Worm (Caenorhabditis elegans): ENCODE results near the gene fbxa-172.

The fbxa-172 gene

DNA sequence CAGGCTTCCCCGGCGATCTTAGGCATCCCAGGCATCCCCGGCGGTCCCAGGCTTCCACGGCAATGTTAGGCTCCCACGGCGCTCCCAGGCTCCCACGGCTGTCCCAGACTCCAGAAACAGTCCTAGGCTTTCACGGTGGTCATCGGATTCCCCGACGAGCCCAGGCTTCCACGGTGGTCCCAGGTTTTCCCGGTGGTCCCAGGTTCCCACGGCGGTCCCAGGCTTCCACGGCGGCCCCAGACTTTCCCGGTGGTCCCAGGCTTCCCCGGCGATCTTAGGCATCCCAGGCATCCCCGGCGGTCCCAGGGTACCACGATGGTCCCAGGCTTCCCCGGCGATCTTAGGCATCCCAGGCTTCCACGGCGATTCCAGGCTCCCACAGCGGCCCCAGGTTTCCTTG is 10.4 kb upstream of the fbxa-172 start:
- peak; percentile 96 for TF ChIP-seq egrh-3 (GFP tag; IDR thresholded peaks at IDR 0.05)
- TF ChIP-seq hmg-20 (GFP tag; IDR thresholded peaks at IDR 0.05), result no peak
- no peak for TF ChIP-seq D2030.7 (GFP tag; IDR thresholded peaks at IDR 0.05)
- 0 out of 2 replicates have a peak, but pooled peaks have one; percentile 54 for TF ChIP-seq lin-26 (GFP tag; IDR thresholded peaks at IDR 0.05)
- no peak for TF ChIP-seq gei-17 (GFP tag; optimal IDR thresholded peaks at IDR 0.05)
- TF ChIP-seq cebp-2 (GFP tag; IDR thresholded peaks at IDR 0.05), result 0 out of 2 replicates have a peak, but pooled peaks have one; percentile 32
- peak; percentile 97 for TF ChIP-seq zfh-2 (GFP tag; conservative IDR thresholded peaks at IDR 0.05)
- no peak for TF ChIP-seq F23B12.7 (tag; optimal IDR thresholded peaks at IDR 0.05; ENCODE audit: insufficient read depth)

DNA sequence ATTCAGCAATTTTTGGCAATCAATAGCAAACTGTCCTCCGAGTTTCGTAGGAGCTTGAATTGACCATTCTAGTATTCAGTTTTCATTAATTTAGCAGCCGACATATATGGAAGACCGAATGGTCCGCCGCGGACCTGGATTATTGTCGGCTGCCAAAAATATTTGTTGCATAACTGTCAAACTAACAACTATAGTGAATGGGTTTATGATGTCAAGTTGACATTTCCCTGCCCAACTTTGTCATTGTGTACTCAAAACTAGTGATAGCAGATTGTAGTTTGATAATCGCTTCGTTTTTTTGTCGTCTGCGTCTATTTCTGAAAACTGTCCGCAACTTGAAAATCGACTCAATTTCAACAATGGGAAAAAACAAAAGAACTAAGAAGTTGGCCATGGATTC is 9.7 kb upstream of the fbxa-172 start, which contains the start of gene fbxa-176:
Gene fbxa-176 (plus strand): TSS at position 314 of the 400 bp plus-strand sequence.
- TF ChIP-seq nhr-179 (tag; optimal IDR thresholded peaks at IDR 0.05), result no peak
- peak; percentile 73 for TF ChIP-seq nhr-80 (tag; optimal IDR thresholded peaks at IDR 0.05)
- TF ChIP-seq nhr-90 (tag; optimal IDR thresholded peaks at IDR 0.05), result no peak
- TF ChIP-seq snpc-4 (GFP tag; optimal IDR thresholded peaks at IDR 0.05), result no peak
- TF ChIP-seq snpc-4 (tag; optimal IDR thresholded peaks at IDR 0.05), result peak; percentile 46 to 88 (median 77)
- no peak for TF ChIP-seq ekl-4 (GFP tag; IDR thresholded peaks at IDR 0.05)
- peak; percentile 20 for TF ChIP-seq attf-5 (GFP tag; optimal IDR thresholded peaks at IDR 0.05)

DNA sequence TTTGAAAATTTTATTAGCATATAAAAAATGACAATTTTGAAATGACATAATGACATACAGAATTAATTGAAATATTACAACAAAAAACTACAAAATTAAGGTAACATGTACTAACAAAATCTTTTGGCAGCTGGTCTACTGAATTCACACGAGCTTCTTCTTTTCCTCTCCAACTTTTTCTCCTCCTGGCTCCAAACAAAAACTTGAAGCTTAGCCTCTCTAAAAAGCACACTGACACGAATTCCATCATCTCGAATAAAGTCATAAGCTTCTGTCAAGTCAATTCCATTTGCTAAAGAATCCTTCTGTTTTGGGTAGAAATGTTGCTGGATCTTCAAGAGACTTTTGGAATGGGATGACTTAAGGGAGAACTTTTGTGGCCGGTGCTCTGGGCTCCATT is 7.7 kb upstream of the fbxa-172 start:
- TF ChIP-seq cebp-1 (GFP tag; IDR thresholded peaks at IDR 0.05), result no peak
- TF ChIP-seq cebp-1 (tag; optimal IDR thresholded peaks at IDR 0.05), result no peak
- TF ChIP-seq tbx-9 (tag; optimal IDR thresholded peaks at IDR 0.05; ENCODE audit: borderline replicate concordance), result no peak
- TF ChIP-seq chd-7 (tag; optimal IDR thresholded peaks at IDR 0.05), result no peak
- TF ChIP-seq lag-1 (GFP tag; IDR thresholded peaks at IDR 0.05), result no peak
- no peak for TF ChIP-seq die-1 (tag; optimal IDR thresholded peaks at IDR 0.05)
- no peak for TF ChIP-seq ZK185.1 (tag; optimal IDR thresholded peaks at IDR 0.05; ENCODE audit: poor library complexity, severe bottlenecking)
- no peak for TF ChIP-seq ccch-3 (GFP tag; optimal IDR thresholded peaks at IDR 0.05)
- TF ChIP-seq hlh-12 (tag; optimal IDR thresholded peaks at IDR 0.05), result no peak
- TF ChIP-seq F57A8.1 (GFP tag; optimal IDR thresholded peaks at IDR 0.05), result no peak
- no peak for TF ChIP-seq F37B4.10 (GFP tag; IDR thresholded peaks at IDR 0.05)
- TF ChIP-seq zfh-2 (GFP tag; conservative IDR thresholded peaks at IDR 0.05), result no peak
- no peak for TF ChIP-seq nfyb-1 (GFP tag; IDR thresholded peaks at IDR 0.05)
- no peak for TF ChIP-seq lin-40 (tag; optimal IDR thresholded peaks at IDR 0.05)
- TF ChIP-seq pha-4 (tag; optimal IDR thresholded peaks at IDR 0.05), result no peak

DNA sequence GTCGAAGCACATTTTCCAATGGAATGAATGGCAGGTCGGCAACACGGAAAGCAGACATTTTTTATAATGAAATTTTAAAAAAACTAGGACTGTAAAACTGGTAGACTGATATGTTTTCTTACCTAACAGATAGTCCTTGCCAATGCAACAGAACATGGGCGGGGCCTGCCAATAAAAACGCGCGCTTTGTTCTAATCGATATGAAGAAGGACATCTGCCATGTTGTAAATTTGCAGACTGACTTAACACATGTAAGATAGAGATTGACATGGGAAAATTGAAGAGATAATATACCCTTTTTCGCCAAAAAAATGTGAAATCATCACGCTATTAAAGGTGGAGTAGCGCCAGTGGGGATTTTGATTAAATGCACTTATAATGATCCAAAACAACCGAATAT is 6.3 kb upstream of the fbxa-172 start, which contains the start of gene C38D9.8:
Gene C38D9.8 (minus strand): TSS at position 101 of the 400 bp plus-strand sequence.
- TF ChIP-seq zfh-2 (GFP tag; conservative IDR thresholded peaks at IDR 0.05), result no peak

DNA sequence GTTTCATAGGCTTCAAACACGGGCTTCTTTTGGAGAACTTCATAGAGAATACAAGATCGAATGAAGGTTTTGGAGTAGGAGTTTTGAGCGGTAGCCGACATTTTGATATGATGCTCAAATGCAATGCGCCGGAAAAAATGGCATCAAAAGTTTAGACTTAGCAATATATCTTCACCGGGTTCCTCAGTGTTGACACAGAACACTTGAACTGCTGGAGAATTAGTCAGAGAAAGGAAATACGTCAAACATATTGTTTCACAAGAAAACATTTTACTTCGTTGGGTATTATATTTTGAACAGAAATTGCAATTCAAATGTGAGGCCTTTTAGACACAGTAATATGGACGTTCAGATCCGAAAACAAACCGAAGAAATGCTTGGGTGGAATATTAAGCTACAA is 669 bp upstream of the fbxa-172 start, which contains the start of gene fbxa-174:
Gene fbxa-174 (minus strand): TSS at position 101 of the 400 bp plus-strand sequence.
- TF ChIP-seq tbx-9 (tag; optimal IDR thresholded peaks at IDR 0.05; ENCODE audit: borderline replicate concordance), result no peak
- no peak for TF ChIP-seq athp-1 (tag; optimal IDR thresholded peaks at IDR 0.05)
- TF ChIP-seq F23B12.7 (tag; optimal IDR thresholded peaks at IDR 0.05; ENCODE audit: insufficient read depth), result no peak
- no peak for TF ChIP-seq sdz-38 (tag; optimal IDR thresholded peaks at IDR 0.05)
- TF ChIP-seq ztf-6 (GFP tag; IDR thresholded peaks at IDR 0.05), result no peak
